Worm (Caenorhabditis elegans) whole organism, young adult: Measurements from ENCODE around the gene ntl-4.

Source experiments
- B0035.1 ChIP-seq: sonication (generic microtip); optimal IDR thresholded peaks from 2 replicates; lab custom pipeline; 2016; ENCODE audit warnings: missing genetic modification characterization, mild to moderate bottlenecking, missing compliant biosample characterization, missing genotype, missing genetic modification reagents
- C06A6.2 ChIP-seq: fragments of 200-800 bp; sonication (Bioruptor generic); conservative IDR thresholded peaks from 2 replicates; pipeline ENCODE4 v1.3.6; 2022; ENCODE audit warnings: missing genetic modification characterization, missing compliant biosample characterization
- D2030.7 ChIP-seq: fragments of 200-800 bp; sonication (Bioruptor generic); IDR thresholded peaks from 2 replicates; pipeline ENCODE4 v1.3.6; 2022; ENCODE audit warnings: missing genetic modification reagents, missing genetic modification characterization, missing compliant biosample characterization
- F10E7.11 ChIP-seq: sonication (generic microtip); optimal IDR thresholded peaks from 2 replicates; lab custom pipeline; 2017; ENCODE audit warnings: mild to moderate bottlenecking, missing genetic modification characterization, moderate library complexity, missing compliant biosample characterization
- F22D6.2 ChIP-seq: sonication (generic microtip); optimal IDR thresholded peaks from 2 replicates; lab custom pipeline; 2016; ENCODE audit warnings: mild to moderate bottlenecking, missing genetic modification characterization, missing compliant biosample characterization
- F23B12.7 ChIP-seq: sonication (generic microtip); optimal IDR thresholded peaks from 2 replicates; lab custom pipeline; 2017; ENCODE audit warnings: missing genetic modification characterization, mild to moderate bottlenecking, missing compliant biosample characterization, antibody characterized with exemption, moderate library complexity; ENCODE audit not compliant: insufficient read depth
- F57A8.1 ChIP-seq: fragments of 200-800 bp; sonication (Bioruptor generic); optimal IDR thresholded peaks from 2 replicates; lab custom pipeline; 2018; ENCODE audit warnings: mild to moderate bottlenecking, missing genetic modification characterization, moderate library complexity, missing compliant biosample characterization
- F57C9.4 ChIP-seq: sonication (generic microtip); optimal IDR thresholded peaks from 2 replicates; lab custom pipeline; 2017; ENCODE audit warnings: mild to moderate bottlenecking, missing genetic modification characterization, missing compliant biosample characterization
- T07F8.4 ChIP-seq: sonication (generic microtip); optimal IDR thresholded peaks from 2 replicates; lab custom pipeline; 2016; ENCODE audit warnings: mild to moderate bottlenecking, missing genetic modification characterization, moderate library complexity, missing compliant biosample characterization
- Y79H2A.3 ChIP-seq: fragments of 200-800 bp; sonication (Bioruptor generic); conservative IDR thresholded peaks from 2 replicates; pipeline ENCODE4 v1.3.6; 2022; ENCODE audit warnings: missing genetic modification reagents, missing genetic modification characterization, missing compliant biosample characterization
- akir-1 ChIP-seq: fragments of 200-800 bp; sonication (Bioruptor generic); optimal IDR thresholded peaks from 2 replicates; lab custom pipeline; 2018; ENCODE audit warnings: mild to moderate bottlenecking, missing genetic modification characterization, moderate library complexity, missing compliant biosample characterization
- aptf-3 ChIP-seq: fragments of 200-800 bp; sonication (Bioruptor generic); IDR thresholded peaks from 2 replicates; pipeline ENCODE4 v1.3.6; 2022; ENCODE audit warnings: missing genetic modification characterization, missing compliant biosample characterization
- athp-1 ChIP-seq: sonication (generic microtip); optimal IDR thresholded peaks from 2 replicates; lab custom pipeline; 2017; ENCODE audit warnings: mild to moderate bottlenecking, missing genetic modification characterization, missing compliant biosample characterization
- attf-5 ChIP-seq: fragments of 200-800 bp; sonication (Bioruptor generic); optimal IDR thresholded peaks from 2 replicates; lab custom pipeline; 2018; ENCODE audit warnings: mild to moderate bottlenecking, missing genetic modification characterization, missing compliant biosample characterization
- attf-6 ChIP-seq: fragments of 200-800 bp; sonication (Bioruptor generic); IDR thresholded peaks from 2 replicates; pipeline ENCODE4 v1.3.6; 2022; ENCODE audit warnings: missing genetic modification reagents, missing genetic modification characterization, missing compliant biosample characterization
- bed-1 ChIP-seq: fragments of 200-800 bp; sonication (Bioruptor generic); IDR thresholded peaks from 2 replicates; pipeline ENCODE4 v1.3.6; 2022; ENCODE audit warnings: missing genetic modification reagents, missing genetic modification characterization, missing compliant biosample characterization
- ccch-3 ChIP-seq: fragments of 200-800 bp; sonication (Bioruptor generic); optimal IDR thresholded peaks from 2 replicates; lab custom pipeline; 2018; ENCODE audit warnings: mild to moderate bottlenecking, missing genetic modification characterization, missing compliant biosample characterization
- ceh-58 ChIP-seq: fragments of 200-800 bp; sonication (Bioruptor generic); IDR thresholded peaks from 2 replicates; pipeline ENCODE4 v1.3.6; 2022; ENCODE audit warnings: missing genetic modification characterization, missing compliant biosample characterization
- dpff-1 ChIP-seq: sonication (generic microtip); optimal IDR thresholded peaks from 2 replicates; lab custom pipeline; 2017; ENCODE audit warnings: mild to moderate bottlenecking, missing genetic modification characterization, missing compliant biosample characterization
- dpl-1 ChIP-seq: fragments of 150-350 bp; optimal IDR thresholded peaks from 2 replicates; lab custom pipeline; 2014; ENCODE audit warnings: missing biosample characterization, missing genetic modification reagents, missing genetic modification characterization
- efl-1 ChIP-seq: fragments of 150-350 bp; optimal IDR thresholded peaks from 2 replicates; lab custom pipeline; 2014; ENCODE audit warnings: missing biosample characterization, missing genetic modification reagents, missing genetic modification characterization
- ets-4 ChIP-seq: fragments of 200-800 bp; sonication (Bioruptor generic); optimal IDR thresholded peaks from 2 replicates; lab custom pipeline; 2018; ENCODE audit warnings: mild to moderate bottlenecking, missing genetic modification characterization, missing compliant biosample characterization
- gei-17 ChIP-seq: fragments of 200-800 bp; sonication (Bioruptor generic); optimal IDR thresholded peaks from 2 replicates; lab custom pipeline; 2018; ENCODE audit warnings: mild to moderate bottlenecking, missing genetic modification characterization, missing compliant biosample characterization
- let-607 ChIP-seq, 2 experiments: fragments of 200-800 bp in 1 of 2; sonication (Bioruptor generic) in 1 of 2; sonication (generic microtip) in 1 of 2; optimal IDR thresholded peaks; 2 replicates each; lab custom pipeline; 2016 to 2018; ENCODE audit warnings: mild to moderate bottlenecking in 2 of 2, missing compliant biosample characterization in 2 of 2, missing genetic modification characterization in 2 of 2, moderate library complexity in 2 of 2, missing genotype in 1 of 2
- lin-35 ChIP-seq, 3 experiments: fragments of 150-350 bp in 2 of 3; sonication (generic microtip) in 1 of 3; optimal IDR thresholded peaks; 2 replicates each; lab custom pipeline; 2014 to 2018; ENCODE audit warnings: missing biosample characterization in 3 of 3, missing genetic modification characterization in 3 of 3, missing genetic modification reagents in 3 of 3
- lir-1 ChIP-seq: fragments of 200-800 bp; sonication (Bioruptor generic); conservative IDR thresholded peaks from 2 replicates; pipeline ENCODE4 v1.3.6; 2022; ENCODE audit warnings: missing genetic modification reagents, missing genetic modification characterization, missing compliant biosample characterization
- lsy-27 ChIP-seq: sonication (generic microtip); optimal IDR thresholded peaks from 2 replicates; lab custom pipeline; 2017; ENCODE audit warnings: missing genetic modification characterization, mild to moderate bottlenecking, missing compliant biosample characterization, antibody characterized with exemption, missing genotype, borderline replicate concordance; ENCODE audit not compliant: insufficient read depth
- nhr-120 ChIP-seq: fragments of 200-800 bp; sonication (Bioruptor generic); IDR thresholded peaks from 2 replicates; pipeline ENCODE4 v1.3.6; 2022; ENCODE audit warnings: missing genetic modification characterization, missing compliant biosample characterization
- nhr-27 ChIP-seq: fragments of 200-800 bp; sonication (Bioruptor generic); optimal IDR thresholded peaks from 2 replicates; lab custom pipeline; 2018; ENCODE audit warnings: mild to moderate bottlenecking, missing genetic modification characterization, moderate library complexity, missing compliant biosample characterization
- rec-8 ChIP-seq, 2 experiments: sonication (generic microtip); optimal IDR thresholded peaks; 2 replicates each; lab custom pipeline; 2016; ENCODE audit warnings: mild to moderate bottlenecking in 2 of 2, missing genetic modification characterization in 2 of 2, missing genetic modification reagents in 2 of 2, missing genotype in 2 of 2, missing biosample characterization in 1 of 2, missing compliant biosample characterization in 1 of 2, moderate library complexity in 1 of 2
- sdz-38 ChIP-seq: sonication (generic microtip); optimal IDR thresholded peaks from 2 replicates; lab custom pipeline; 2016; ENCODE audit warnings: missing genotype, missing genetic modification characterization, missing compliant biosample characterization
- somi-1 ChIP-seq: fragments of 200-800 bp; sonication (Bioruptor generic); optimal IDR thresholded peaks from 2 replicates; lab custom pipeline; 2018; ENCODE audit warnings: mild to moderate bottlenecking, missing genetic modification characterization, missing compliant biosample characterization
- sptf-2 ChIP-seq: fragments of 200-800 bp; sonication (Bioruptor generic); optimal IDR thresholded peaks from 2 replicates; lab custom pipeline; 2018; ENCODE audit warnings: mild to moderate bottlenecking, missing genetic modification characterization, missing compliant biosample characterization
- xnd-1 ChIP-seq: sonication (generic microtip); optimal IDR thresholded peaks from 2 replicates; lab custom pipeline; 2016; ENCODE audit warnings: missing genotype, missing genetic modification reagents, missing genetic modification characterization, missing compliant biosample characterization
- zfh-2 ChIP-seq: fragments of 200-800 bp; sonication (Bioruptor generic); conservative IDR thresholded peaks from 2 replicates; pipeline ENCODE4 v1.3.6; 2022; ENCODE audit warnings: missing genetic modification reagents, missing genetic modification characterization, missing compliant biosample characterization
- ztf-22 ChIP-seq: fragments of 200-800 bp; sonication (Bioruptor generic); optimal IDR thresholded peaks from 2 replicates; lab custom pipeline; 2018; ENCODE audit warnings: mild to moderate bottlenecking, missing genetic modification characterization, moderate library complexity, missing compliant biosample characterization
- ztf-28 ChIP-seq: fragments of 200-800 bp; sonication (Bioruptor generic); IDR thresholded peaks from 2 replicates; pipeline ENCODE4 v1.3.6; 2022; ENCODE audit warnings: missing genetic modification reagents, missing genetic modification characterization, missing compliant biosample characterization

ntl-4 gene

DNA sequence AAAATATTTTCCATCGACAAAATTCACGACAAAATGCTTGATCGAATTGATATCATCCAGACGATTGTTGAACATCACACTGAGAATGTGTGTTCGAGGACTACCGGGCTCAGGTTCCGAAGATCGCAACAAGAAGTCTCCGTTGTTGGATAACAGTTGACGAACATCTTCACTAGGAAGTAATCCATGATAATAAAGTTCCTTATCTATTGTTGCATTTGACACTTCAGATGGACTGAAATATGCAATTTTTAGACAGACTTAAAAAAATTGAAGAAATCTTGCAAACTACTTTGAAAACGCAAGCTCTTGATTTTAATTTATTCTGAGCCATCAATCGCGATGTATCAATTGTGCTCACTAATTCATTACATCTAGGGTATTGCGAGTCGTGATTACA is 33.1 kb upstream of the ntl-4 start:
- no peak for TF ChIP-seq akir-1
- TF ChIP-seq F10E7.11 (tag; lab: Kevin White, UChicago), result no peak
- TF ChIP-seq D2030.7, result no peak
- TF ChIP-seq efl-1 (GFP tag; lab: Kevin White, UChicago), result no peak
- no peak for TF ChIP-seq lsy-27
- TF ChIP-seq F22D6.2, result no peak
- no peak for TF ChIP-seq ztf-28 (GFP tag; lab: Robert Waterston, UW)
- TF ChIP-seq ceh-58 (GFP tag; lab: Robert Waterston, UW), result no peak
- TF ChIP-seq dpl-1 (GFP tag; lab: Kevin White, UChicago), result no peak
- TF ChIP-seq nhr-120 (GFP tag; lab: Robert Waterston, UW), result no peak
- TF ChIP-seq rec-8 (tag; optimal IDR thresholded peaks at IDR 0.05; lab: Kevin White, UChicago), result no peak
- TF ChIP-seq F57A8.1, result no peak
- TF ChIP-seq lir-1 (GFP tag; lab: Robert Waterston, UW), result no peak

ce11 chrIV:7877781-7878180 is 32.6 kb upstream of the ntl-4 start, which contains the start of gene kin-26:
Gene kin-26, minus strand, starts transcription at chrIV:7877881.
- TF ChIP-seq lsy-27, result no peak
- no peak for TF ChIP-seq let-607 (tag; optimal IDR thresholded peaks at IDR 0.05; lab: Kevin White, UChicago)
- TF ChIP-seq F57C9.4, result no peak
- no peak for TF ChIP-seq xnd-1 (tag; lab: Kevin White, UChicago)
- TF ChIP-seq attf-5, result no peak

ce11 chrIV:7879017-7879416 is 31.4 kb upstream of the ntl-4 start, which contains the start of gene srt-73:
Gene srt-73, plus strand, starts transcription at chrIV:7879317.
- TF ChIP-seq gei-17 (GFP tag; lab: Kevin White, UChicago) (no peak), ccch-3 (GFP tag; lab: Kevin White, UChicago) (no peak), sptf-2 (no peak), D2030.7 (no peak), sdz-38 (tag; lab: Kevin White, UChicago) (no peak), ztf-22 (GFP tag; lab: Kevin White, UChicago) (no peak)

DNA sequence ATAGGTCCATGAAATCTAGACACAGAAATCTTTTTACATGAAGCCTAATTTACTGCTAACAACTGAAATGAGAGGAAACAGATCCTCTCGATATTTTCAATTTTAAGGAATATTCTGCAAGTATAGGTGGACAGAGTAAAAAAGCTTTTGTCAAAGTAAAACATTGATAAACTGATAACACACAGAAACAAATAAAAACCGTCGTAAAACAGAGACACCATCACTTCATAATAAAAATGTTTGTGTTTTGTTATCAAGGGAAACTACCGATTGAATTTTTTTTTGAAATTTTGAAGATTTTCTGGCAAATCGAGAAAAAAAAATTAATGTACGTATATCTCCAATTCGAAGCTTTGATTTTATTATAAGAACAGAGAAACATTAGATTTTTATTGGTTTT is 29.2 kb upstream of the ntl-4 start:
- TF ChIP-seq nhr-27 (tag; lab: Kevin White, UChicago) (no peak), B0035.1 (tag; lab: Kevin White, UChicago) (no peak), aptf-3 (GFP tag; lab: Robert Waterston, UW) (no peak), T07F8.4 (no peak), efl-1 (GFP tag; lab: Kevin White, UChicago) (no peak), Y79H2A.3 (no peak), lin-35 (GFP tag; optimal IDR thresholded peaks at IDR 0.05; lab: Kevin White, UChicago) (no peak), athp-1 (no peak), nhr-120 (GFP tag; lab: Robert Waterston, UW) (no peak), bed-1 (GFP tag; lab: Robert Waterston, UW) (no peak), F23B12.7 (no peak), attf-6 (no peak), C06A6.2 (GFP tag; lab: Robert Waterston, UW) (no peak)

- TF ChIP-seq ets-4 (GFP tag; lab: Kevin White, UChicago) (no peak), somi-1 (GFP tag; lab: Kevin White, UChicago) (no peak), zfh-2 (GFP tag; lab: Robert Waterston, UW) (no peak), lin-35 (GFP tag; optimal IDR thresholded peaks at IDR 0.05; lab: Kevin White, UChicago) (no peak), dpff-1 (tag; lab: Kevin White, UChicago) (no peak)
These were observed 28.6 kb upstream of the ntl-4 start, which contains the start of gene atic-1 for ce11 chrIV:7881726-7882125. Gene atic-1, plus strand, starts transcription at chrIV:7882026.
